Worm (Caenorhabditis elegans) whole organism, L4 larva: ENCODE results near the gene C27D6.1.

Experiments used
- T26A8.4 ChIP-seq: fragments of 200-800 bp; sonication (Bioruptor generic); IDR thresholded peaks from 2 replicates; pipeline ENCODE4 v1.3.6; 2022; ENCODE audit warnings: missing genetic modification characterization, missing compliant biosample characterization
- Y105C5A.15 ChIP-seq: fragments of 200-800 bp; sonication (Bioruptor generic); IDR thresholded peaks from 2 replicates; pipeline ENCODE4 v1.3.6; 2022; ENCODE audit warnings: missing genetic modification characterization, missing compliant biosample characterization
- Y5F2A.4 ChIP-seq: fragments of 200-800 bp; sonication (Bioruptor generic); optimal IDR thresholded peaks from 2 replicates; lab custom pipeline; 2018; ENCODE audit warnings: mild to moderate bottlenecking, missing genetic modification characterization, missing compliant biosample characterization
- ZK546.5 ChIP-seq, 2 experiments: sonication (generic microtip); optimal IDR thresholded peaks; 2 replicates each; lab custom pipeline; 2017; ENCODE audit warnings: missing biosample characterization in 2 of 2, missing genetic modification characterization in 2 of 2
- aha-1 ChIP-seq: fragments of 150-350 bp; peaks from one replicate; lab custom pipeline; 2014; ENCODE audit warnings: missing biosample characterization, missing genetic modification characterization
- aly-2 ChIP-seq: sonication (generic microtip); optimal IDR thresholded peaks from 2 replicates; lab custom pipeline; 2018; ENCODE audit warnings: missing biosample characterization, missing genetic modification characterization
- ceh-20 ChIP-seq: fragments of 200-800 bp; sonication (Bioruptor generic); IDR thresholded peaks from 2 replicates; pipeline ENCODE4 v1.3.6; 2022; ENCODE audit warnings: missing genetic modification reagents, missing genetic modification characterization, missing compliant biosample characterization
- ces-1 ChIP-seq: fragments of 150-350 bp; sonication (generic microtip); optimal IDR thresholded peaks from 4 replicates; lab custom pipeline; 2014; ENCODE audit warnings: missing biosample characterization, missing genetic modification reagents, missing genetic modification characterization
- dmd-6 ChIP-seq: fragments of 200-800 bp; sonication (Bioruptor generic); IDR thresholded peaks from 2 replicates; pipeline ENCODE4 v1.3.6; 2022; ENCODE audit warnings: missing genetic modification reagents, missing genetic modification characterization, missing compliant biosample characterization
- egl-43 ChIP-seq: fragments of 200-800 bp; sonication (Bioruptor generic); IDR thresholded peaks from 2 replicates; pipeline ENCODE4 v1.3.6; 2022; ENCODE audit warnings: missing genetic modification reagents, missing genetic modification characterization, missing compliant biosample characterization
- hlh-11 ChIP-seq: fragments of 200-800 bp; sonication (Bioruptor generic); optimal IDR thresholded peaks from 2 replicates; lab custom pipeline; 2018; ENCODE audit warnings: mild to moderate bottlenecking, missing genetic modification characterization, missing compliant biosample characterization
- lin-39 ChIP-seq: fragments of 150-350 bp; optimal IDR thresholded peaks from 2 replicates; lab custom pipeline; 2014; ENCODE audit warnings: missing biosample characterization, missing genetic modification reagents, missing genetic modification characterization
- lsy-2 ChIP-seq, 2 experiments: fragments of 150-350 bp in 1 of 2; sonication (generic microtip) in 1 of 2; optimal IDR thresholded peaks; 2 replicates each; lab custom pipeline; 2014 to 2017; ENCODE audit warnings: missing biosample characterization in 2 of 2, missing genetic modification characterization in 2 of 2
- madf-9 ChIP-seq: fragments of 200-800 bp; sonication (Bioruptor generic); conservative IDR thresholded peaks from 2 replicates; pipeline ENCODE4 v1.3.6; 2022; ENCODE audit warnings: missing genetic modification reagents, missing genetic modification characterization, missing compliant biosample characterization
- mxl-2 ChIP-seq: fragments of 200-800 bp; sonication (Bioruptor generic); conservative IDR thresholded peaks from 2 replicates; pipeline ENCODE4 v1.3.6; 2022; ENCODE audit warnings: missing genetic modification reagents, missing genetic modification characterization, missing compliant biosample characterization
- nhr-11 ChIP-seq: fragments of 150-350 bp; optimal IDR thresholded peaks from 2 replicates; lab custom pipeline; 2014; ENCODE audit warnings: missing biosample characterization, missing genetic modification characterization
- nhr-111 ChIP-seq: fragments of 200-800 bp; sonication (Bioruptor generic); optimal IDR thresholded peaks from 2 replicates; lab custom pipeline; 2018; ENCODE audit warnings: mild to moderate bottlenecking, missing genetic modification characterization, missing compliant biosample characterization
- nhr-237 ChIP-seq: sonication (generic microtip); optimal IDR thresholded peaks from 2 replicates; lab custom pipeline; 2017; ENCODE audit warnings: missing biosample characterization, missing genetic modification characterization
- nhr-28 ChIP-seq: fragments of 150-350 bp; optimal IDR thresholded peaks from 2 replicates; lab custom pipeline; 2014; ENCODE audit warnings: missing biosample characterization, missing genetic modification characterization
- rbr-2 ChIP-seq: sonication (generic microtip); optimal IDR thresholded peaks from 2 replicates; lab custom pipeline; 2016; ENCODE audit warnings: missing genotype, missing genetic modification characterization, missing compliant biosample characterization
- sdz-12 ChIP-seq: fragments of 200-800 bp; sonication (Bioruptor generic); optimal IDR thresholded peaks from 2 replicates; lab custom pipeline; 2018; ENCODE audit warnings: mild to moderate bottlenecking, missing genetic modification characterization, missing compliant biosample characterization
- tra-1 ChIP-seq: fragments of 200-800 bp; sonication (Bioruptor generic); IDR thresholded peaks from 2 replicates; pipeline ENCODE4 v1.3.6; 2022; ENCODE audit warnings: missing genetic modification reagents, missing genetic modification characterization, missing compliant biosample characterization
- unc-130 ChIP-seq: sonication (generic microtip); optimal IDR thresholded peaks from 2 replicates; lab custom pipeline; 2016; ENCODE audit warnings: missing genetic modification reagents, missing genetic modification characterization, missing compliant biosample characterization
- unc-39 ChIP-seq: sonication (generic microtip); optimal IDR thresholded peaks from 2 replicates; lab custom pipeline; 2017; ENCODE audit warnings: missing biosample characterization, missing genetic modification characterization
- unc-62 ChIP-seq, 3 experiments: fragments of 150-350 bp in 1 of 3; sonication (generic microtip); optimal IDR thresholded peaks in 2 of 3; peaks in 1 of 3; 1 replicate in 1 of 3; 2 replicates in 2 of 3; lab custom pipeline; 2014 to 2017; ENCODE audit warnings: missing biosample characterization in 3 of 3, missing genetic modification characterization in 3 of 3, missing genetic modification reagents in 3 of 3, missing genotype in 1 of 3
- zag-1 ChIP-seq: fragments of 150-350 bp; optimal IDR thresholded peaks from 2 replicates; lab custom pipeline; 2014; ENCODE audit warnings: missing biosample characterization, missing genetic modification characterization
- zfp-3 ChIP-seq: fragments of 200-800 bp; sonication (Bioruptor generic); conservative IDR thresholded peaks from 2 replicates; pipeline ENCODE4 v1.3.6; 2022; ENCODE audit warnings: missing genetic modification reagents, missing genetic modification characterization, missing compliant biosample characterization
- zip-2 ChIP-seq: fragments of 150-350 bp; optimal IDR thresholded peaks from 2 replicates; lab custom pipeline; 2014; ENCODE audit warnings: missing biosample characterization, missing genetic modification characterization
- ztf-7 ChIP-seq: fragments of 150-350 bp; optimal IDR thresholded peaks from 2 replicates; lab custom pipeline; 2014; ENCODE audit warnings: missing biosample characterization, missing genetic modification characterization

The C27D6.1 gene

DNA sequence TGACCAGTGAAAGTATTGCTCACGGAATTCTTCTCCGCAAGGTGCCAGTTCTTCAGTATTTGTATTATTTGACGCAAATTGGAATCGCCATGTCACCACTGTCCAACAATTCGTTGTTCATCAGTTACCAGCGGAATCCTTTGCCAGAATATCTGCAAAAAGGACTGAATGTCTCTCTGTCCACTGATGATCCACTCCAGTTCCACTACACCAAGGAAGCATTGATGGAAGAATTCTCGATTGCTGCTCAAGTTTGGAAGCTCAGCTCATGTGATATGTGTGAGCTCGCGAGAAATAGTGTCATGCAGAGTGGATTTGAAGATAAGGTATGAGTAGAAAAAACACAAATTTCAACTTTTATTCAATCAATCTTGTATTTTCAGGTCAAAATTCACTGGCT, 36.6 kb downstream of the C27D6.1 start:
- TF ChIP-seq unc-62 (GFP tag; optimal IDR thresholded peaks at IDR 0.05 in 1 of 2; lab: Kevin White, UChicago) (peak in 1 of 2 experiments; percentile 86), unc-62 (tag; optimal IDR thresholded peaks at IDR 0.05; lab: Kevin White, UChicago) (no peak), zfp-3 (GFP tag; lab: Robert Waterston, UW) (no peak)

DNA sequence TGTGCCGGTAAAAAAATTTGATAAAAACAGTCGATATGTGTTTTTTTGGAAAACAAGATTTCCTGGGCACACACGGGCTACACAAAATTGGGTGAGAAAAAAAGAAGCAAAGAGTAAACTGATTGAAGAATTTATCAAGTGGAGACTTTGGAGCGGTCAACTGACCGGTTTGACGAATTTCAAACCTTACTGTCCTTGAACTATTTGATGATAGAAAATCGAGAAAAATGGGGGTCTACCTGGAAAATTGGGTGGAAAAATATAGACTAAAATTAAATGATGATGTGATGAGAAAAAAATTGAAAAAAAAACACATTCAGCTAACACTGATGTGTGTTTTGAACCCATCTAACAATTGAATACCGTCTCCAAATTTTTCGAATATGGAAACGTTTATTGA, 38.3 kb downstream of the C27D6.1 start, which contains the start of gene C34F11.8:
Gene C34F11.8, minus strand, starts transcription at position 135 of the 400 bp plus-strand sequence.
- TF ChIP-seq aly-2 (tag; lab: Kevin White, UChicago) (no peak), aha-1 (tag; lab: Kevin White, UChicago) (peak; percentile 27), nhr-28 (tag; lab: Kevin White, UChicago) (peak; percentile 64), unc-62 (GFP tag; optimal IDR thresholded peaks at IDR 0.05 in 1 of 2; lab: Kevin White, UChicago) (peak in 1 of 2 experiments; percentile 95), unc-62 (tag; optimal IDR thresholded peaks at IDR 0.05; lab: Kevin White, UChicago) (no peak), dmd-6 (GFP tag; lab: Robert Waterston, UW) (no peak)

DNA sequence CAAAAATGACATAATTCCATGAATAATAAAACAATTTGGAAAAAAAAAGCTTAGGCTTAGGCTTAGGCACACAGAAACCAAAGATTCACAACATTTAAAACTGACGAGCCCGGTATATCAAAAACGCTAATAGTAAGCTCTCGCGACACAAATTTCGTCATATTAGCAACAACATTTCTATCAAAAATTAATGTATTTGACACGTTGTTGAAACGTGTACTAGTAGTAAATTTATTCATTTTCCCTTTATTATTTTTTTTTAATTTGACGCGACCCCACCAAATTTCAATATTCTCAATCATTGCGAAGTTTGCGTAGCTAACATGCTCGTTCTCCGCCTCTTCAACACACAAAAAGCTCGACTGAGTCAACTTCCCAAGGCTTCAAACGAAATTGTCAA, 39.4 kb downstream of the C27D6.1 start, which contains the start of gene C34F11.2:
Gene C34F11.2, plus strand, starts transcription at position 301 of the 400 bp plus-strand sequence.
- TF ChIP-seq sdz-12 (GFP tag; lab: Kevin White, UChicago) (no peak), aha-1 (tag; lab: Kevin White, UChicago) (peak; percentile 90), nhr-28 (tag; lab: Kevin White, UChicago) (no peak), nhr-111 (no peak), T26A8.4 (GFP tag; lab: Robert Waterston, UW) (no peak), tra-1 (GFP tag; lab: Robert Waterston, UW) (no peak), lin-39 (tag; lab: Kevin White, UChicago) (no peak), mxl-2 (GFP tag; lab: Robert Waterston, UW) (no peak)

DNA sequence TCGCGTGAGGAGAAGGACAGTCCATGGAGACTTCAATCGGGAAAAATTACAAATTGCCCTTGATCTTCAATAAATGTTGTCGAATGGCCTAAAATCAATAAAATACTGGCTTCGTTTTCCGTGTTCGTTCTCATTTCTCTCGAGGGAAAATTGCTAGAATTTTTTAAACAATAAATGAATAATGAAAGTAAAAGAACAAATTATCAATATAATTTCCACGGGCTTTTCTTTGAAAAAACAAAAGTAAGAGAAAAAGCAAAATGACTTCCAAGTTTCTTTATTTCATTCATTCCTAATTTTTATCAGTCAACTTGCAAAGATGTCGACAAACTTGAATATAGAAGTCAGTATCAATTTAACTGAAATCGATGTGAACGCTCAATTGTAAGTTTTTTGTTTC, 40.1 kb downstream of the C27D6.1 start, which contains the start of gene C34F11.1:
Gene C34F11.1, plus strand, starts transcription at position 301 of the 400 bp plus-strand sequence.
- no peak for TF ChIP-seq Y5F2A.4 (GFP tag; lab: Kevin White, UChicago)
- TF ChIP-seq ZK546.5 (tag; optimal IDR thresholded peaks at IDR 0.05; lab: Kevin White, UChicago): no peak
- no peak for TF ChIP-seq egl-43 (GFP tag; lab: Robert Waterston, UW)

DNA sequence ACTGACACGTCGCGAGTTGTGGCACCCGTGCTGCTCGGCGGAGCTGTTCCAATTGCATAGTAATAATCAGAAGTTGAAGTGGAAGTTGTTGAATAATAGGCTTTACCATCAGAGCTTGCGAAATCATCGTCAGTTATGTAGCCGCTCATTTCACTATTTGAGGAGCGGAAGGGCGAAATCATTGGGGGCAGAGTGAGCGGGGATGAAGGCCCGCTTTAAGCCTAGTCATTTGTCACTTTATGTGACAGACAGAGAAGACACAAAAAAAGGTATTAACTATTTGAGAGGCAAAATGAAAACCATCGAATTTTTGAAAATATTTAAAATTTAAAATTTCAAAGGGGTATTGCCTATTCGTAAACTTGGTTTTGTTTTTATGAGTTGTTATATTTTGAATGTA, 45.8 kb downstream of the C27D6.1 start:
- no peak for TF ChIP-seq lsy-2 (tag; optimal IDR thresholded peaks at IDR 0.05; lab: Kevin White, UChicago)
- no peak for TF ChIP-seq ces-1 (GFP tag; lab: Kevin White, UChicago)
- no peak for TF ChIP-seq hlh-11 (tag; lab: Kevin White, UChicago)
- peak; percentile 39 for TF ChIP-seq aha-1 (tag; lab: Kevin White, UChicago)
- no peak for TF ChIP-seq nhr-237 (tag; lab: Kevin White, UChicago)
- no peak for TF ChIP-seq madf-9 (GFP tag; lab: Robert Waterston, UW)
- TF ChIP-seq unc-130 (GFP tag; lab: Kevin White, UChicago): no peak

DNA sequence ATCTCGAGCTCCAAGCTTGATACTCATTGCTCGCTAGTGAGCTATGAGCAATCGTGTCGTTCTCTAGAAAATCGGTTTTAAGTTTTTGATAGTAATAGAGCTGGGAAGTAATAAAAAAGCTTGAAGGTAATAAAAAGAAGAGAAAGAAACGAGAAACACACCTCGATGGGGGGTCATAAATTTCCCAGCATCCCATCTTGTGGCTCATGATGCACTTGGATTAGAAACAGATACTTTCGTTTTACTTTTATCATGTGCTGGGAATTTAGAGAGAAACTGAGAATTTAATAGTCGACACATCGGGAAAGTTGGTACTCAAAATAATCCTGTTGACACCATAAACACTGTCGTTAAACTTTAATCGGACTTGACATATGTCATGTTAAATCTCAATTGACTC, 48.1 kb downstream of the C27D6.1 start:
- TF ChIP-seq ztf-7 (tag; lab: Kevin White, UChicago) (no peak), unc-62 (GFP tag; optimal IDR thresholded peaks at IDR 0.05 in 1 of 2; lab: Kevin White, UChicago) (peak in 1 of 2 experiments; percentile 58), unc-62 (tag; optimal IDR thresholded peaks at IDR 0.05; lab: Kevin White, UChicago) (no peak)

DNA sequence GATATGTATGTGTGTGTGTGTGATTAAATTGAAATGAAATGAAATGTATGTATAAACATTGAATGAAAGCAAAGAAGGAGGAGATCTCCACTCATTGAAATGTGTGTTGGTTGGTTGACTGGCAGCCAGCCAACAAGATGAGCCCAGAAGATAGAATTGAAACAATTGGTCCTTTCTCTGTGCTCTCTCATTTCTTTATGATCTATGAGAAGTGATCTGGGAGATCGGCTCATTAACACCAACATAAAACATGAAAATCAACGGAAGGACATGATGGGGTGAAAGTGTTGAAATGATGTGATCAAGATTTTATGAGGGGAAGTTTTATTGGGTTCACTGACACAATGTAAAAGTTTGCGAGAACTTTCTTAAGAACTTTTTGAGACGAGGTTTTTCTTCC, 50.3 kb downstream of the C27D6.1 start:
- peak; percentile 9 for TF ChIP-seq nhr-11 (tag; lab: Kevin White, UChicago)
- no peak for TF ChIP-seq unc-39 (tag; lab: Kevin White, UChicago)
- peak; percentile 46 for TF ChIP-seq aha-1 (tag; lab: Kevin White, UChicago)
- TF ChIP-seq zag-1: no peak
- no peak for TF ChIP-seq zip-2 (tag; lab: Kevin White, UChicago)
- TF ChIP-seq ceh-20: no peak
- TF ChIP-seq rbr-2: no peak
- TF ChIP-seq Y105C5A.15 (GFP tag; lab: Robert Waterston, UW): no peak
